Fruit fly (Drosophila melanogaster) whole organism, embryonic: ENCODE data around the gene CG12662.

ENCODE experiments used
- ATbp ChIP-seq: fragments of 200-800 bp; sonication (Bioruptor generic); optimal IDR thresholded peaks from 2 replicates; lab custom pipeline; 2017; ENCODE audit warnings: missing biosample characterization, mild to moderate bottlenecking, missing genetic modification characterization, missing genetic modification reagents
- Bgb ChIP-seq: fragments of 200-800 bp; sonication (Bioruptor generic); IDR thresholded peaks from 2 replicates; pipeline ENCODE4 v1.3.6; 2022; ENCODE audit warnings: missing biosample characterization, missing genetic modification characterization; ENCODE audit not compliant: partially characterized antibody
- CG10147 ChIP-seq: fragments of 200-800 bp; sonication (Bioruptor generic); optimal IDR thresholded peaks from 2 replicates; lab custom pipeline; 2019; ENCODE audit warnings: missing biosample characterization, mild to moderate bottlenecking, missing genetic modification characterization, moderate library complexity
- CG12391 ChIP-seq: fragments of 200-800 bp; sonication (Bioruptor generic); optimal IDR thresholded peaks from 3 replicates; lab custom pipeline; 2018; ENCODE audit warnings: missing biosample characterization, mild to moderate bottlenecking, missing genetic modification characterization, moderate library complexity
- CG14667 ChIP-seq: fragments of 200-800 bp; sonication (Bioruptor generic); IDR thresholded peaks from 2 replicates; pipeline ENCODE4 v1.3.6; 2022; ENCODE audit warnings: missing biosample characterization, missing genetic modification characterization
- CG17385 ChIP-seq: fragments of 200-800 bp; sonication (Bioruptor generic); optimal IDR thresholded peaks from 3 replicates; lab custom pipeline; 2018; ENCODE audit warnings: missing biosample characterization, mild to moderate bottlenecking, missing genetic modification characterization
- CG18476 ChIP-seq: fragments of 200-800 bp; sonication (Bioruptor generic); optimal IDR thresholded peaks from 2 replicates; lab custom pipeline; 2016; ENCODE audit warnings: missing biosample characterization, mild to moderate bottlenecking, missing genetic modification characterization
- CG2889 ChIP-seq: fragments of 200-800 bp; sonication (Bioruptor generic); IDR thresholded peaks from 3 replicates; pipeline ENCODE4 v1.3.6; 2022; ENCODE audit warnings: missing biosample characterization, missing genetic modification characterization
- CG32772 ChIP-seq: fragments of 200-800 bp; sonication (Bioruptor generic); IDR thresholded peaks from 2 replicates; pipeline ENCODE4 v1.3.6; 2022; ENCODE audit warnings: missing biosample characterization, missing genetic modification characterization
- CG34376 ChIP-seq: fragments of 200-800 bp; sonication (Bioruptor generic); optimal IDR thresholded peaks from 2 replicates; lab custom pipeline; 2018; ENCODE audit warnings: missing biosample characterization, mild to moderate bottlenecking, missing genetic modification characterization
- CG34422 ChIP-seq: fragments of 200-800 bp; sonication (Bioruptor generic); IDR thresholded peaks from 3 replicates; pipeline ENCODE4 v1.3.6; 2022; ENCODE audit warnings: missing biosample characterization, missing genetic modification characterization
- CG43689 ChIP-seq: fragments of 200-800 bp; sonication (Bioruptor generic); IDR thresholded peaks from 2 replicates; pipeline ENCODE4 v1.3.6; 2022; ENCODE audit warnings: missing biosample characterization, missing genetic modification characterization
- CG5245 ChIP-seq: fragments of 200-800 bp; sonication (Bioruptor generic); optimal IDR thresholded peaks from 3 replicates; lab custom pipeline; 2016; ENCODE audit warnings: missing biosample characterization, missing genetic modification characterization
- CG6854 ChIP-seq: fragments of 200-800 bp; sonication (Bioruptor generic); optimal IDR thresholded peaks from 3 replicates; lab custom pipeline; 2017; ENCODE audit warnings: missing biosample characterization, mild to moderate bottlenecking, missing genetic modification characterization
- CG7839 ChIP-seq: fragments of 200-800 bp; sonication (Bioruptor generic); optimal IDR thresholded peaks from 3 replicates; lab custom pipeline; 2018; ENCODE audit warnings: missing biosample characterization, mild to moderate bottlenecking, missing genetic modification characterization, moderate library complexity
- CG8359 ChIP-seq: fragments of 200-800 bp; sonication (Bioruptor generic); optimal IDR thresholded peaks from 2 replicates; lab custom pipeline; 2017; ENCODE audit warnings: missing biosample characterization, mild to moderate bottlenecking, missing genetic modification characterization, borderline replicate concordance
- CG9215 ChIP-seq: fragments of 200-800 bp; sonication (Bioruptor generic); IDR thresholded peaks from 2 replicates; pipeline ENCODE4 v1.3.6; 2022; ENCODE audit warnings: missing biosample characterization, missing genetic modification characterization
- CG9817 ChIP-seq: fragments of 200-800 bp; sonication (Bioruptor generic); optimal IDR thresholded peaks from 2 replicates; lab custom pipeline; 2018; ENCODE audit warnings: missing biosample characterization, mild to moderate bottlenecking, missing genetic modification characterization, moderate library complexity
- Deaf1 ChIP-seq: fragments of 200-800 bp; optimal IDR thresholded peaks from 3 replicates; lab custom pipeline; 2019; ENCODE audit warnings: missing biosample characterization, mild to moderate bottlenecking, missing genetic modification characterization, moderate library complexity
- Dek ChIP-seq: fragments of 200-800 bp; sonication (Bioruptor generic); optimal IDR thresholded peaks from 3 replicates; lab custom pipeline; 2019; ENCODE audit warnings: missing biosample characterization, mild to moderate bottlenecking, missing genetic modification characterization, moderate library complexity
- Ets65A ChIP-seq: fragments of 200-800 bp; sonication (Bioruptor generic); peaks from one replicate; lab custom pipeline; 2016; ENCODE audit warnings: missing biosample characterization, missing genetic modification characterization
- HLH3B ChIP-seq: fragments of 200-800 bp; sonication (Bioruptor generic); IDR thresholded peaks from 2 replicates; pipeline ENCODE4 v1.3.6; 2022; ENCODE audit warnings: missing biosample characterization, missing genetic modification characterization
- Hmr ChIP-seq: fragments of 200-800 bp; sonication (Bioruptor generic); optimal IDR thresholded peaks from 3 replicates; lab custom pipeline; 2017; ENCODE audit warnings: mild to moderate bottlenecking, missing biosample characterization, missing genetic modification reagents, missing genetic modification characterization
- Meics ChIP-seq: fragments of 200-800 bp; sonication (Bioruptor generic); optimal IDR thresholded peaks from 2 replicates; lab custom pipeline; 2017; ENCODE audit warnings: missing biosample characterization, mild to moderate bottlenecking, missing genetic modification characterization
- Mrtf ChIP-seq: fragments of 200-800 bp; sonication (Bioruptor generic); IDR thresholded peaks from 3 replicates; pipeline ENCODE4 v1.3.6; 2022; ENCODE audit warnings: missing biosample characterization, missing genetic modification characterization
- PHDP ChIP-seq: fragments of 200-800 bp; sonication (Bioruptor generic); optimal IDR thresholded peaks from 3 replicates; lab custom pipeline; 2018; ENCODE audit warnings: missing biosample characterization, mild to moderate bottlenecking, missing genetic modification characterization, moderate library complexity
- Ptx1 ChIP-seq: fragments of 200-800 bp; sonication (Bioruptor generic); IDR thresholded peaks from 2 replicates; pipeline ENCODE4 v1.3.6; 2022; ENCODE audit warnings: missing biosample characterization, missing genetic modification characterization
- Rfx ChIP-seq: fragments of 200-800 bp; sonication (Bioruptor generic); IDR thresholded peaks from 2 replicates; pipeline ENCODE4 v1.3.6; 2022; ENCODE audit warnings: missing biosample characterization, missing genetic modification characterization
- Sox102F ChIP-seq: fragments of 200-800 bp; sonication (Bioruptor generic); optimal IDR thresholded peaks from 2 replicates; lab custom pipeline; 2018; ENCODE audit warnings: missing biosample characterization, mild to moderate bottlenecking, missing genetic modification characterization, moderate library complexity
- ara ChIP-seq: fragments of 200-800 bp; sonication (Bioruptor generic); IDR thresholded peaks from 2 replicates; pipeline ENCODE4 v1.3.6; 2022; ENCODE audit warnings: missing biosample characterization, missing genetic modification characterization
- eyg ChIP-seq: fragments of 200-800 bp; sonication (Bioruptor generic); optimal IDR thresholded peaks from 3 replicates; lab custom pipeline; 2016; ENCODE audit warnings: missing biosample characterization, missing genetic modification characterization
- fd96Cb ChIP-seq: fragments of 200-800 bp; sonication (Bioruptor generic); optimal IDR thresholded peaks from 2 replicates; lab custom pipeline; 2018; ENCODE audit warnings: missing biosample characterization, mild to moderate bottlenecking, missing genetic modification characterization, moderate library complexity
- hkb ChIP-seq, 2 experiments: fragments of 200-800 bp in 1 of 2; fragments of >200 bp in 1 of 2; sonication (Bioruptor generic) in 1 of 2; IDR thresholded peaks in 1 of 2; optimal IDR thresholded peaks in 1 of 2; 2 replicates each; pipeline versions ENCODE4 v1.3.6 to Lab custom; 2017 to 2022; ENCODE audit warnings: missing biosample characterization in 1 of 2, missing genetic modification characterization in 1 of 2
- lilli ChIP-seq: fragments of 200-800 bp; sonication (Bioruptor generic); optimal IDR thresholded peaks from 3 replicates; lab custom pipeline; 2016; ENCODE audit warnings: missing biosample characterization, missing genetic modification characterization
- oc ChIP-seq: fragments of 200-800 bp; sonication (Bioruptor generic); optimal IDR thresholded peaks from 2 replicates; lab custom pipeline; 2018; ENCODE audit warnings: missing biosample characterization, mild to moderate bottlenecking, missing genetic modification characterization, moderate library complexity
- otp ChIP-seq: fragments of 200-800 bp; sonication (Bioruptor generic); IDR thresholded peaks from 3 replicates; pipeline ENCODE4, ENCODE4 v1.3.6; 2022; ENCODE audit warnings: missing biosample characterization, missing genetic modification characterization
- sisA ChIP-seq: fragments of 200-800 bp; sonication (Bioruptor generic); IDR thresholded peaks from 2 replicates; pipeline ENCODE4 v1.3.6; 2022; ENCODE audit warnings: missing biosample characterization, missing genetic modification characterization
- sob ChIP-seq: fragments of 200-800 bp; sonication (Bioruptor generic); IDR thresholded peaks from 2 replicates; pipeline ENCODE4 v1.3.6; 2022; ENCODE audit warnings: missing biosample characterization, missing genetic modification characterization
- tio ChIP-seq: fragments of 200-800 bp; sonication (Bioruptor generic); optimal IDR thresholded peaks from 2 replicates; lab custom pipeline; 2017; ENCODE audit warnings: missing biosample characterization, missing genetic modification characterization, inconsistent platforms
- unpg ChIP-seq: fragments of 200-800 bp; sonication (Bioruptor generic); optimal IDR thresholded peaks from 3 replicates; lab custom pipeline; 2018; ENCODE audit warnings: missing biosample characterization, mild to moderate bottlenecking, missing genetic modification characterization, moderate library complexity
- vvl ChIP-seq: fragments of 200-800 bp; sonication (Bioruptor generic); IDR thresholded peaks from 2 replicates; pipeline ENCODE4 v1.3.6; 2022; ENCODE audit warnings: missing biosample characterization, missing genetic modification characterization
- wor ChIP-seq: fragments of 200-800 bp; sonication (Bioruptor generic); IDR thresholded peaks from 2 replicates; pipeline ENCODE4 v1.3.6; 2022; ENCODE audit warnings: missing biosample characterization, missing genetic modification characterization
- zf30C ChIP-seq: fragments of 200-800 bp; sonication (Bioruptor generic); optimal IDR thresholded peaks from 3 replicates; lab custom pipeline; 2018; ENCODE audit warnings: missing biosample characterization, mild to moderate bottlenecking, missing genetic modification characterization

CG12662 gene

dm6 chrX:9004333-9004732 is 20.1 kb upstream of the CG12662 start (continued):
- 0 out of 2 replicates have a peak, but pooled peaks have one; percentile 16 for TF ChIP-seq wor (GFP tag; lab: Robert Waterston, UW)
- 0 out of 2 replicates have a peak, but pooled peaks have one; percentile 32 for TF ChIP-seq CG32772 (GFP tag; lab: Robert Waterston, UW)
- TF ChIP-seq PHDP = peak; percentile 29
- peak; percentile 38; the same call in 1 of the 2 replicates for TF ChIP-seq ara (GFP tag; lab: Robert Waterston, UW)
- TF ChIP-seq ATbp (GFP tag; lab: Kevin White, UChicago) = peak; percentile 4
- TF ChIP-seq CG10147 = peak; percentile 51
- peak; percentile 29 for TF ChIP-seq tio (GFP tag; lab: Kevin White, UChicago)
- no peak for TF ChIP-seq hkb (optimal IDR thresholded peaks at IDR 0.05; lab: Kevin White, UChicago)
- TF ChIP-seq hkb (GFP tag; IDR thresholded peaks at IDR 0.05; lab: Robert Waterston, UW) = peak; percentile 38; the same call in 1 of the 2 replicates
- TF ChIP-seq zf30C (GFP tag; lab: Kevin White, UChicago) = no peak
- peak; percentile 53; the same call in 1 of the 2 replicates for TF ChIP-seq sisA (GFP tag; lab: Robert Waterston, UW)
- TF ChIP-seq CG18476 (GFP tag; lab: Kevin White, UChicago) = peak; percentile 19
- TF ChIP-seq Sox102F = peak; percentile 41
- TF ChIP-seq CG5245 (GFP tag; lab: Kevin White, UChicago) = no peak
- 0 out of 2 replicates have a peak, but pooled peaks have one; percentile 29 for TF ChIP-seq CG43689
- TF ChIP-seq vvl (GFP tag; lab: Robert Waterston, UW) = 0 out of 2 replicates have a peak, but pooled peaks have one; percentile 32
- TF ChIP-seq Dek (tag; lab: Kevin White, UChicago) = no peak
- TF ChIP-seq eyg = no peak
- TF ChIP-seq Hmr (GFP tag; lab: Kevin White, UChicago) = peak; percentile 56
- peak; percentile 50; the same call in 1 of the 2 replicates for TF ChIP-seq sob (GFP tag; lab: Robert Waterston, UW)
- TF ChIP-seq CG9215 (GFP tag; lab: Robert Waterston, UW) = peak; percentile 36; the same call in 1 of the 2 replicates
- peak; percentile 55 for TF ChIP-seq Ptx1
- TF ChIP-seq Rfx = peak; percentile 63
- TF ChIP-seq CG17385 (GFP tag; lab: Kevin White, UChicago) = peak; percentile 41
- no peak for TF ChIP-seq Mrtf (GFP tag; lab: Robert Waterston, UW)
- TF ChIP-seq CG6854 (GFP tag; lab: Kevin White, UChicago) = no peak
- TF ChIP-seq CG7839 (tag; lab: Kevin White, UChicago) = peak; percentile 64
- TF ChIP-seq Deaf1 = peak; percentile 10
- TF ChIP-seq Meics (GFP tag; lab: Kevin White, UChicago) = peak; percentile 52
- 0 out of 3 replicates have a peak, but pooled peaks have one; percentile 43 for TF ChIP-seq CG34422 (GFP tag; lab: Robert Waterston, UW)
- 0 out of 2 replicates have a peak, but pooled peaks have one; percentile 19 for TF ChIP-seq CG14667 (GFP tag; lab: Robert Waterston, UW)
- 0 out of 2 replicates have a peak, but pooled peaks have one; percentile 22 for TF ChIP-seq HLH3B (GFP tag; lab: Robert Waterston, UW)
- no peak for TF ChIP-seq CG8359
- TF ChIP-seq unpg (GFP tag; lab: Kevin White, UChicago) = peak; percentile 45
- no peak for TF ChIP-seq oc (tag; lab: Kevin White, UChicago)
- peak; percentile 62 for TF ChIP-seq Ets65A (GFP tag; lab: Kevin White, UChicago)
- no peak for TF ChIP-seq Bgb (GFP tag; lab: Robert Waterston, UW)
- peak; percentile 32 for TF ChIP-seq fd96Cb (tag; lab: Kevin White, UChicago)
- peak; percentile 46 for TF ChIP-seq CG9817
- peak; percentile 57; the same call in 2 of the 3 replicates for TF ChIP-seq CG2889 (GFP tag; lab: Robert Waterston, UW)
- peak; percentile 25; the same call in 1 of the 3 replicates for TF ChIP-seq otp (GFP tag; lab: Robert Waterston, UW)
- TF ChIP-seq CG34376 (GFP tag; lab: Kevin White, UChicago) = no peak
- peak; percentile 40 for TF ChIP-seq CG12391
- peak; percentile 20 for TF ChIP-seq lilli (GFP tag; lab: Kevin White, UChicago)
- TF ChIP-seq, all 482 proteins: peak for 121
